Worm (Caenorhabditis elegans) whole organism, late embryonic: ENCODE data around the gene ilys-5.

Experiments used
- C08G9.2 ChIP-seq: sonication (generic microtip); optimal IDR thresholded peaks from 2 replicates; lab custom pipeline; 2016; ENCODE audit warnings: mild to moderate bottlenecking, missing genetic modification characterization, moderate library complexity, missing compliant biosample characterization
- C38D4.7 ChIP-seq: fragments of 200-800 bp; sonication (Bioruptor generic); optimal IDR thresholded peaks from 2 replicates; lab custom pipeline; 2018; ENCODE audit warnings: mild to moderate bottlenecking, missing genetic modification characterization, moderate library complexity, missing compliant biosample characterization
- F13H6.1 ChIP-seq: sonication (generic microtip); optimal IDR thresholded peaks from 2 replicates; lab custom pipeline; 2016; ENCODE audit warnings: missing genetic modification characterization, missing compliant biosample characterization
- K02D7.2 ChIP-seq: sonication (generic microtip); optimal IDR thresholded peaks from 2 replicates; lab custom pipeline; 2017; ENCODE audit warnings: mild to moderate bottlenecking, missing genetic modification characterization, missing compliant biosample characterization
- ahr-1 ChIP-seq: sonication (generic microtip); optimal IDR thresholded peaks from 2 replicates; lab custom pipeline; 2016; ENCODE audit warnings: missing genetic modification characterization, missing compliant biosample characterization
- ama-1 ChIP-seq: fragments of 150-350 bp; optimal IDR thresholded peaks from 2 replicates; lab custom pipeline; 2014
- ceh-14 ChIP-seq: sonication (generic microtip); optimal IDR thresholded peaks from 2 replicates; lab custom pipeline; 2016; ENCODE audit warnings: missing genotype, missing genetic modification characterization, missing compliant biosample characterization
- ceh-18 ChIP-seq: sonication (generic microtip); optimal IDR thresholded peaks from 2 replicates; lab custom pipeline; 2016; ENCODE audit warnings: missing genetic modification characterization, missing compliant biosample characterization
- ceh-19 ChIP-seq: fragments of 200-800 bp; sonication (Bioruptor generic); optimal IDR thresholded peaks from 2 replicates; lab custom pipeline; 2018; ENCODE audit warnings: mild to moderate bottlenecking, missing genetic modification characterization, missing compliant biosample characterization
- ceh-30 ChIP-seq: fragments of 150-350 bp; optimal IDR thresholded peaks from 2 replicates; lab custom pipeline; 2014; ENCODE audit warnings: missing biosample characterization, missing genetic modification characterization
- ceh-45 ChIP-seq: fragments of 200-800 bp; sonication (Bioruptor generic); IDR thresholded peaks from 2 replicates; pipeline ENCODE4 v1.3.6; 2022; ENCODE audit warnings: missing genetic modification reagents, missing genetic modification characterization, missing compliant biosample characterization
- ceh-48 ChIP-seq: sonication (generic microtip); optimal IDR thresholded peaks from 2 replicates; lab custom pipeline; 2016; ENCODE audit warnings: missing genetic modification characterization, inconsistent platforms, missing compliant biosample characterization
- ceh-6 ChIP-seq: fragments of 200-800 bp; sonication (Bioruptor generic); optimal IDR thresholded peaks from 2 replicates; lab custom pipeline; 2018; ENCODE audit warnings: mild to moderate bottlenecking, missing genetic modification characterization, missing compliant biosample characterization
- che-1 ChIP-seq: sonication (generic microtip); optimal IDR thresholded peaks from 2 replicates; lab custom pipeline; 2016; ENCODE audit warnings: mild to moderate bottlenecking, missing genetic modification characterization, missing compliant biosample characterization
- dve-1 ChIP-seq: sonication (generic microtip); optimal IDR thresholded peaks from 2 replicates; lab custom pipeline; 2017; ENCODE audit warnings: antibody characterized with exemption, mild to moderate bottlenecking, missing genetic modification characterization, missing compliant biosample characterization
- elt-4 ChIP-seq: sonication (generic microtip); optimal IDR thresholded peaks from 2 replicates; lab custom pipeline; 2016; ENCODE audit warnings: missing genetic modification characterization, missing compliant biosample characterization
- eyg-1 ChIP-seq: sonication (generic microtip); optimal IDR thresholded peaks from 2 replicates; lab custom pipeline; 2016; ENCODE audit warnings: missing genotype, missing genetic modification characterization, missing compliant biosample characterization
- fax-1 ChIP-seq: sonication (generic microtip); optimal IDR thresholded peaks from 2 replicates; lab custom pipeline; 2016; ENCODE audit warnings: missing genotype, missing genetic modification characterization, missing compliant biosample characterization
- fkh-6 ChIP-seq: sonication (generic microtip); optimal IDR thresholded peaks from 2 replicates; lab custom pipeline; 2016; ENCODE audit warnings: missing genetic modification characterization, missing compliant biosample characterization
- gmeb-2 ChIP-seq: sonication (generic microtip); optimal IDR thresholded peaks from 2 replicates; lab custom pipeline; 2016; ENCODE audit warnings: missing genetic modification characterization, inconsistent platforms, missing compliant biosample characterization
- hlh-13 ChIP-seq: fragments of 200-800 bp; sonication (Bioruptor generic); optimal IDR thresholded peaks from 2 replicates; lab custom pipeline; 2018; ENCODE audit warnings: mild to moderate bottlenecking, missing genetic modification characterization, missing compliant biosample characterization
- hlh-15 ChIP-seq: sonication (generic microtip); optimal IDR thresholded peaks from 2 replicates; lab custom pipeline; 2016; ENCODE audit warnings: missing genetic modification characterization, missing compliant biosample characterization
- hlh-30 ChIP-seq: sonication (generic microtip); optimal IDR thresholded peaks from 2 replicates; lab custom pipeline; 2017; ENCODE audit warnings: antibody characterized with exemption, missing genetic modification characterization, missing compliant biosample characterization; ENCODE audit not compliant: insufficient read depth
- hlh-6 ChIP-seq: sonication (generic microtip); optimal IDR thresholded peaks from 2 replicates; lab custom pipeline; 2016; ENCODE audit warnings: missing genotype, missing genetic modification characterization, missing compliant biosample characterization
- lim-6 ChIP-seq: sonication (generic microtip); optimal IDR thresholded peaks from 2 replicates; lab custom pipeline; 2016; ENCODE audit warnings: missing genetic modification characterization, missing compliant biosample characterization
- lin-11 ChIP-seq: fragments of 200-800 bp; sonication (Bioruptor generic); optimal IDR thresholded peaks from 2 replicates; lab custom pipeline; 2018; ENCODE audit warnings: mild to moderate bottlenecking, missing genetic modification characterization, missing compliant biosample characterization
- madf-2 ChIP-seq: sonication (generic microtip); optimal IDR thresholded peaks from 2 replicates; lab custom pipeline; 2017; ENCODE audit warnings: missing genetic modification characterization, missing compliant biosample characterization
- npax-4 ChIP-seq: sonication (generic microtip); optimal IDR thresholded peaks from 2 replicates; lab custom pipeline; 2016; ENCODE audit warnings: missing genetic modification characterization, missing compliant biosample characterization
- pag-3 ChIP-seq: sonication (generic microtip); optimal IDR thresholded peaks from 2 replicates; lab custom pipeline; 2016; ENCODE audit warnings: missing compliant biosample characterization, missing genetic modification characterization, borderline replicate concordance
- pax-1 ChIP-seq: fragments of 150-350 bp; optimal IDR thresholded peaks from 2 replicates; lab custom pipeline; 2014; ENCODE audit warnings: missing biosample characterization, missing genetic modification characterization
- pha-4 ChIP-seq: fragments of 150-350 bp; optimal IDR thresholded peaks from 2 replicates; lab custom pipeline; 2018; ENCODE audit warnings: missing biosample characterization, missing genetic modification reagents, missing genetic modification characterization
- pqm-1 ChIP-seq: sonication (generic microtip); optimal IDR thresholded peaks from 2 replicates; lab custom pipeline; 2016; ENCODE audit warnings: missing genetic modification characterization, missing compliant biosample characterization
- pros-1 ChIP-seq: fragments of 150-350 bp; optimal IDR thresholded peaks from 2 replicates; lab custom pipeline; 2014; ENCODE audit warnings: missing biosample characterization, missing genetic modification reagents, missing genetic modification characterization
- rnt-1 ChIP-seq: sonication (generic microtip); optimal IDR thresholded peaks from 2 replicates; lab custom pipeline; 2016; ENCODE audit warnings: missing genetic modification characterization, missing compliant biosample characterization
- sdc-2 ChIP-seq: sonication (generic microtip); optimal IDR thresholded peaks from 2 replicates; lab custom pipeline; 2016; ENCODE audit warnings: missing genotype, missing genetic modification characterization, missing compliant biosample characterization
- sox-2 ChIP-seq: fragments of 200-800 bp; sonication (Bioruptor generic); IDR thresholded peaks from 2 replicates; pipeline ENCODE4 v1.3.6; 2022; ENCODE audit warnings: missing genetic modification reagents, missing genetic modification characterization, missing compliant biosample characterization
- sox-4 ChIP-seq: sonication (generic microtip); optimal IDR thresholded peaks from 2 replicates; lab custom pipeline; 2017; ENCODE audit warnings: mild to moderate bottlenecking, missing genetic modification characterization, inconsistent platforms, missing compliant biosample characterization
- tbx-7 ChIP-seq: sonication (generic microtip); optimal IDR thresholded peaks from 2 replicates; lab custom pipeline; 2016; ENCODE audit warnings: missing genotype, missing genetic modification characterization, missing compliant biosample characterization
- ttx-3 ChIP-seq: sonication (generic microtip); optimal IDR thresholded peaks from 2 replicates; lab custom pipeline; 2016; ENCODE audit warnings: missing genetic modification reagents, missing genetic modification characterization, missing compliant biosample characterization
- unc-42 ChIP-seq: sonication (generic microtip); optimal IDR thresholded peaks from 2 replicates; lab custom pipeline; 2016; ENCODE audit warnings: missing genotype, missing genetic modification characterization, missing compliant biosample characterization

The ilys-5 gene

DNA sequence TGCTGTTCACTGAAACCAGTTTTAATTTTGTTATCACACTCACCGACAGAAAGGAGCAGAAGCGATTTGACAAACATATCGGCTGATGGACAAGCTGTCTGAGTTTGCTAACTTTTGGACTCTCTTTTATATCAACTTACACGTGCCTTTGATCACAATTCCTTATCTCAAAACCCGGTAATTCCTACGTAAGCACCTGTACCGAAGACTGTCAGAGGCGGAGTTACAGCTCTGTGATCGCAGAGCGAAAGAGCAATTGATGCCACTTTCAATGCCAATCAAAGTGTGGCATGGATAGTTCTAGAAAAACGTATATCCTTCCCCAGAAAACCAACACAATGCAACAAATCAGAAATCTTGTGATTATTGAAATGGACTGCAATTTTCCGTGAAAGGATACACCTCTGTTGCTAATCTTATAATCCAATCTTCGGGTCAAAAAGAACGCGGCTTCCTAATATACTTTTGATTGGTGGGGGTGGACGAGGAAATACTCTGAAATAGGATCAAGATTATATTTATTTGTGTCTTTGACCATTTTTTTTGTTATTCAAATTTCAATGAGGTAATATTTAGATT is at the start of gene ilys-5:
Gene ilys-5 (minus strand): TSS at position 140 of the 579 bp plus-strand sequence.
- no peak for TF ChIP-seq gmeb-2 (tag; lab: Kevin White, UChicago)
- TF ChIP-seq C38D4.7 = no peak
- TF ChIP-seq unc-42 (tag; lab: Kevin White, UChicago) = no peak
- no peak for TF ChIP-seq ceh-30 (tag; lab: Kevin White, UChicago)
- TF ChIP-seq ttx-3 (tag; lab: Kevin White, UChicago) = no peak
- TF ChIP-seq rnt-1 (tag; lab: Kevin White, UChicago) = no peak

DNA sequence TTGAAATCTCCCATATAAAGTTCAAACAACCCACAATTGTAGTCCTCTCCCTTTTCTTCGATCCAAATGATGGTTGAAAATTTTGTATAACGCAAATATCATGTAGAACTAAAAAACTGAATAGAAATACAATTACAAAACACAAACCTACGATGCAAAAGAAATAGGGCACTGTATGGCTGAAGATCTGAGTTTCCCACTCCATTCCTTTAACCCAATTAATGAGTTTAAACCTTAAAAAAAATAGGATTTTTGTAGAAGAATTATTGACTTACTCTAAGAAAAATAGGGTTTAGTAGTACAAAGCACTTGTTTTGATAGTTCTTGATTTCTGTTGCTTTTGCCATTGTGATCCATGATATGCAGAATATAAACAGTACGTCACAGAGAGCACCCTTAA is 46.7 kb upstream of the ilys-5 start:
- TF ChIP-seq ceh-6 = no peak
- TF ChIP-seq elt-4 (tag; lab: Kevin White, UChicago) = no peak
- TF ChIP-seq lin-11 = no peak
- TF ChIP-seq npax-4 (tag; lab: Kevin White, UChicago) = no peak
- TF ChIP-seq hlh-15 (tag; lab: Kevin White, UChicago) = no peak
- no peak for TF ChIP-seq rnt-1 (tag; lab: Kevin White, UChicago)
- no peak for TF ChIP-seq sox-2 (GFP tag; lab: Robert Waterston, UW)
- TF ChIP-seq hlh-30 (tag; lab: Kevin White, UChicago) = no peak
- TF ChIP-seq pag-3 (tag; lab: Kevin White, UChicago) = no peak
- TF ChIP-seq ceh-14 = no peak
- no peak for TF ChIP-seq ceh-45 (GFP tag; lab: Robert Waterston, UW)
- TF ChIP-seq ama-1 = no peak
- TF ChIP-seq C08G9.2 (tag; lab: Kevin White, UChicago) = no peak
- TF ChIP-seq eyg-1 (tag; lab: Kevin White, UChicago) = no peak
- TF ChIP-seq pros-1 (tag; lab: Kevin White, UChicago) = no peak
- TF ChIP-seq ceh-19 (GFP tag; lab: Kevin White, UChicago) = no peak
- no peak for TF ChIP-seq madf-2 (tag; lab: Kevin White, UChicago)
- TF ChIP-seq K02D7.2 (tag; lab: Kevin White, UChicago) = no peak
- TF ChIP-seq fkh-6 (tag; lab: Kevin White, UChicago) = no peak

DNA sequence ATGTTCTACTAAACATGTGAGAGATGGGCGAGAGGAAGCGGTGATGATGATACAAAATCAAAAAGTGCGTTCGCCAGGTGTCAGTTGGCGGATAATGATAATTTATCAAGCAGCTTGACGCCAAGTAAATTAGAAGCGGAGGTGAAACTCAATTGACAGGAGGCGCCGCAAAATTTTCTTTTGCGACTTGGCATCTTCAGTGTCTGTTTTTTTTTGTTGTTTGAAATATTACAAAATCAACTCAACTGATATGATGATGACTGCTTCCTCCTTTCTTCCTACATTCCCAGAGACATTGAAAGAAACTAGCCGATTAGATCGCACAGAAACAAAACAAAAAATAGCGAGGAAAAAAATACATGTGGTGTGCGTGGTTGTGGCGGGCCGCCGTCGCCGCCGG is 39.4 kb upstream of the ilys-5 start:
- no peak for TF ChIP-seq dve-1 (tag; lab: Kevin White, UChicago)
- no peak for TF ChIP-seq fax-1 (tag; lab: Kevin White, UChicago)
- no peak for TF ChIP-seq unc-42 (tag; lab: Kevin White, UChicago)
- no peak for TF ChIP-seq ahr-1 (tag; lab: Kevin White, UChicago)
- no peak for TF ChIP-seq che-1 (tag; lab: Kevin White, UChicago)
- no peak for TF ChIP-seq sdc-2 (tag; lab: Kevin White, UChicago)
- TF ChIP-seq ceh-48 (tag; lab: Kevin White, UChicago) = no peak
- no peak for TF ChIP-seq eyg-1 (tag; lab: Kevin White, UChicago)
- no peak for TF ChIP-seq hlh-6 (tag; lab: Kevin White, UChicago)
- TF ChIP-seq lim-6 (tag; lab: Kevin White, UChicago) = no peak
- TF ChIP-seq pax-1 (tag; lab: Kevin White, UChicago) = no peak
- no peak for TF ChIP-seq pha-4 (tag; lab: Kevin White, UChicago)
- TF ChIP-seq npax-4 (tag; lab: Kevin White, UChicago) = no peak

DNA sequence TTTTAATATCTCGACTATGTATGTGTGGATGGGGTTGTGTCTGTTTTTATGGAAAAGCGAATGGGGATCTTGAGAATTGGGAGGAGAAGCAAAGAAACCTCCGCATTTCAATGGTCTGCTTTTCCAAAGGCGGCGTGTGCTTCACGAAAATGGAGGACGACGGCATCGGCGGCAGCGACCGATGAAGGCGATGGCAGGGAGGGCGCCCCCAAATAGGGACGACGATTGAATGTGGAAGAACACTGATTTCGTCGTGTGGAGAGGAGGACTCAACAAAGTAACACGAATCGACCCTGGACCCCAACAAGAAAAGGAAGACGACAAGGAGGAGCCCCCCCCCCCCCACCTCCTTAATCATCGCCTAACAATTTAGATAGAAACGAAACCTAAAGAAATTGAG is 36.3 kb upstream of the ilys-5 start:
- TF ChIP-seq hlh-13 (GFP tag; lab: Kevin White, UChicago) (no peak), ceh-18 (tag; lab: Kevin White, UChicago) (no peak), F13H6.1 (tag; lab: Kevin White, UChicago) (no peak), ceh-14 (no peak), pros-1 (tag; lab: Kevin White, UChicago) (no peak), tbx-7 (no peak), gmeb-2 (tag; lab: Kevin White, UChicago) (no peak), hlh-6 (tag; lab: Kevin White, UChicago) (no peak), ceh-6 (no peak), sox-4 (no peak), pqm-1 (tag; lab: Kevin White, UChicago) (no peak), unc-42 (tag; lab: Kevin White, UChicago) (no peak), ceh-45 (GFP tag; lab: Robert Waterston, UW) (no peak)
